Fruit fly (Drosophila melanogaster) whole organism, embryonic: ENCODE measurements around the gene CG10337.

Experiments used
- Aef1 ChIP-seq: fragments of 200-800 bp; sonication (Bioruptor generic); IDR thresholded peaks from 3 replicates; pipeline ENCODE4 v1.3.6; 2022; ENCODE audit warnings: missing biosample characterization, missing genetic modification characterization
- Atf3 ChIP-seq: fragments of 200-800 bp; sonication (Bioruptor generic); optimal IDR thresholded peaks from 3 replicates; lab custom pipeline; 2016; ENCODE audit warnings: missing biosample characterization, missing genetic modification characterization
- Atf6 ChIP-seq: fragments of 200-800 bp; sonication (Bioruptor generic); IDR thresholded peaks from 2 replicates; pipeline ENCODE4 v1.3.6; 2022; ENCODE audit warnings: missing biosample characterization, missing genetic modification characterization
- CG10654 ChIP-seq: fragments of 200-800 bp; sonication (Bioruptor generic); optimal IDR thresholded peaks from 2 replicates; lab custom pipeline; 2016; ENCODE audit warnings: missing biosample characterization, missing genetic modification characterization
- CG11093 ChIP-seq: fragments of 200-800 bp; sonication (Bioruptor generic); IDR thresholded peaks from 3 replicates; pipeline ENCODE4 v1.3.6; 2022; ENCODE audit warnings: missing biosample characterization, missing genetic modification characterization
- CG11247 ChIP-seq: fragments of 200-800 bp; sonication (Bioruptor generic); IDR thresholded peaks from 2 replicates; pipeline ENCODE4 v1.3.6; 2022; ENCODE audit warnings: missing biosample characterization, missing genetic modification characterization
- CG13123 ChIP-seq: fragments of 200-800 bp; sonication (Bioruptor generic); optimal IDR thresholded peaks from 2 replicates; lab custom pipeline; 2016; ENCODE audit warnings: missing biosample characterization, missing genetic modification characterization
- CG13287 ChIP-seq: fragments of 200-800 bp; sonication (Bioruptor generic); IDR thresholded peaks from 2 replicates; pipeline ENCODE4 v1.3.6; 2022; ENCODE audit warnings: missing biosample characterization, missing genetic modification characterization; ENCODE audit not compliant: partially characterized antibody
- CG14710 ChIP-seq: fragments of 200-800 bp; sonication (Bioruptor generic); optimal IDR thresholded peaks from 3 replicates; lab custom pipeline; 2019; ENCODE audit warnings: missing biosample characterization, mild to moderate bottlenecking, missing genetic modification characterization, moderate library complexity
- CG15514 ChIP-seq: fragments of 200-800 bp; sonication (Bioruptor generic); optimal IDR thresholded peaks from 3 replicates; lab custom pipeline; 2017; ENCODE audit warnings: missing biosample characterization, missing genetic modification characterization, mild to moderate bottlenecking, moderate library complexity, missing genetic modification reagents
- CG1647 ChIP-seq: fragments of 200-800 bp; sonication (Bioruptor generic); optimal IDR thresholded peaks from 3 replicates; lab custom pipeline; 2016; ENCODE audit warnings: missing biosample characterization, missing genetic modification characterization
- CG1792 ChIP-seq: fragments of 200-800 bp; sonication (Bioruptor generic); optimal IDR thresholded peaks from 2 replicates; lab custom pipeline; 2016; ENCODE audit warnings: missing biosample characterization, missing genetic modification characterization
- CG18011 ChIP-seq: fragments of 200-800 bp; sonication (Bioruptor generic); optimal IDR thresholded peaks from 2 replicates; lab custom pipeline; 2017; ENCODE audit warnings: missing biosample characterization, missing genetic modification characterization, mild to moderate bottlenecking, moderate library complexity, missing genotype
- CG2129 ChIP-seq: fragments of 200-800 bp; sonication (Bioruptor generic); IDR thresholded peaks from 2 replicates; pipeline ENCODE4 v1.3.6; 2022; ENCODE audit warnings: missing biosample characterization, missing genetic modification characterization; ENCODE audit not compliant: partially characterized antibody
- CG3163 ChIP-seq: fragments of 200-800 bp; sonication (Bioruptor generic); optimal IDR thresholded peaks from 3 replicates; lab custom pipeline; 2016; ENCODE audit warnings: missing biosample characterization, missing genetic modification characterization
- CG34224 ChIP-seq: fragments of 200-800 bp; sonication (Bioruptor generic); IDR thresholded peaks from 3 replicates; pipeline ENCODE4 v1.3.6; 2022; ENCODE audit warnings: missing biosample characterization, missing genetic modification characterization; ENCODE audit not compliant: partially characterized antibody
- CG4424 ChIP-seq: fragments of 200-800 bp; sonication (Bioruptor generic); optimal IDR thresholded peaks from 3 replicates; lab custom pipeline; 2016; ENCODE audit warnings: missing biosample characterization, missing genetic modification characterization
- CG6689 ChIP-seq: fragments of 200-800 bp; sonication (Bioruptor generic); IDR thresholded peaks from 2 replicates; pipeline ENCODE4 v1.3.6; 2022; ENCODE audit warnings: missing biosample characterization, missing genetic modification characterization
- CG6813 ChIP-seq: fragments of 200-800 bp; sonication (Bioruptor generic); optimal IDR thresholded peaks from 2 replicates; lab custom pipeline; 2017; ENCODE audit warnings: missing biosample characterization, missing genetic modification characterization, mild to moderate bottlenecking, moderate library complexity, missing genetic modification reagents
- CG7987 ChIP-seq: fragments of 200-800 bp; sonication (Bioruptor generic); optimal IDR thresholded peaks from 2 replicates; lab custom pipeline; 2018; ENCODE audit warnings: missing biosample characterization, mild to moderate bottlenecking, missing genetic modification characterization, moderate library complexity
- Camta ChIP-seq: fragments of 200-800 bp; sonication (Bioruptor generic); optimal IDR thresholded peaks from 2 replicates; lab custom pipeline; 2016; ENCODE audit warnings: missing biosample characterization, missing genetic modification characterization
- D ChIP-seq, 2 experiments: fragments of 200-800 bp in 1 of 2; fragments of >200 bp in 1 of 2; sonication (Bioruptor generic) in 1 of 2; optimal IDR thresholded peaks; 2 replicates in 1 of 2; 3 replicates in 1 of 2; lab custom pipeline; 2017; ENCODE audit warnings: mild to moderate bottlenecking in 1 of 2, missing biosample characterization in 1 of 2, missing genetic modification characterization in 1 of 2, missing genetic modification reagents in 1 of 2
- D19B ChIP-seq: fragments of 200-800 bp; sonication (Bioruptor generic); optimal IDR thresholded peaks from 2 replicates; lab custom pipeline; 2017; ENCODE audit warnings: missing biosample characterization, mild to moderate bottlenecking, missing genetic modification characterization
- Dip3 ChIP-seq: fragments of 200-800 bp; sonication (Bioruptor generic); optimal IDR thresholded peaks from 3 replicates; lab custom pipeline; 2016; ENCODE audit warnings: missing biosample characterization, missing genetic modification characterization
- Doc2 ChIP-seq: fragments of 200-800 bp; sonication (Bioruptor generic); IDR thresholded peaks from 2 replicates; pipeline ENCODE4 v1.3.6; 2022; ENCODE audit warnings: missing biosample characterization, missing genetic modification characterization
- ERR ChIP-seq: fragments of 200-800 bp; sonication (Bioruptor generic); optimal IDR thresholded peaks from 2 replicates; lab custom pipeline; 2016; ENCODE audit warnings: missing biosample characterization, missing genetic modification characterization
- Fer2 ChIP-seq: fragments of 200-800 bp; sonication (Bioruptor generic); optimal IDR thresholded peaks from 2 replicates; lab custom pipeline; 2018; ENCODE audit warnings: missing biosample characterization, mild to moderate bottlenecking, missing genetic modification characterization, moderate library complexity
- HLH4C ChIP-seq: fragments of 200-800 bp; sonication (Bioruptor generic); IDR thresholded peaks from 3 replicates; pipeline ENCODE4 v1.3.6; 2022; ENCODE audit warnings: missing biosample characterization, missing genetic modification characterization; ENCODE audit not compliant: partially characterized antibody
- Neu2 ChIP-seq: fragments of 200-800 bp; sonication (Bioruptor generic); optimal IDR thresholded peaks from 3 replicates; lab custom pipeline; 2016; ENCODE audit warnings: missing biosample characterization, missing genetic modification characterization, borderline replicate concordance
- Nf-YA ChIP-seq: fragments of 200-800 bp; sonication (Bioruptor generic); IDR thresholded peaks from 2 replicates; pipeline ENCODE4 v1.3.6; 2022; ENCODE audit warnings: missing biosample characterization, missing genetic modification characterization
- Rx ChIP-seq: fragments of 200-800 bp; sonication (Bioruptor generic); IDR thresholded peaks from 2 replicates; pipeline ENCODE4 v1.3.6; 2022; ENCODE audit warnings: missing biosample characterization, missing genetic modification characterization
- Side ChIP-seq: fragments of 200-800 bp; sonication (Bioruptor generic); optimal IDR thresholded peaks from 2 replicates; lab custom pipeline; 2016; ENCODE audit warnings: missing biosample characterization, missing genetic modification characterization
- Tbp ChIP-seq: fragments of >200 bp; optimal IDR thresholded peaks from 2 replicates; lab custom pipeline; 2018; ENCODE audit warnings: missing biosample characterization, missing genetic modification characterization
- Vsx1 ChIP-seq: fragments of 200-800 bp; sonication (Bioruptor generic); optimal IDR thresholded peaks from 2 replicates; lab custom pipeline; 2017; ENCODE audit warnings: missing biosample characterization, mild to moderate bottlenecking, missing genetic modification characterization, missing genetic modification reagents
- al ChIP-seq: fragments of 200-800 bp; sonication (Bioruptor generic); IDR thresholded peaks from 2 replicates; pipeline ENCODE4 v1.3.6; 2022; ENCODE audit warnings: missing biosample characterization, missing genetic modification characterization
- ap ChIP-seq: fragments of 200-800 bp; sonication (Bioruptor generic); IDR thresholded peaks from 2 replicates; pipeline ENCODE4 v1.3.6; 2022; ENCODE audit warnings: missing biosample characterization, missing genetic modification characterization
- chm ChIP-seq: fragments of 200-800 bp; sonication (Bioruptor generic); IDR thresholded peaks from 2 replicates; pipeline ENCODE4 v1.3.6; 2022; ENCODE audit warnings: missing biosample characterization, missing genetic modification characterization
- dimm ChIP-seq: fragments of 200-800 bp; sonication (Bioruptor generic); IDR thresholded peaks from 2 replicates; pipeline ENCODE4 v1.3.6; 2022; ENCODE audit warnings: missing biosample characterization, missing genetic modification characterization
- ems ChIP-seq: fragments of 200-800 bp; sonication (Bioruptor generic); optimal IDR thresholded peaks from 3 replicates; lab custom pipeline; 2016; ENCODE audit warnings: missing biosample characterization, missing genetic modification characterization
- eve ChIP-seq, 2 experiments: fragments of >200 bp; optimal IDR thresholded peaks; 2 replicates each; lab custom pipeline; 2017; ENCODE audit warnings: missing biosample characterization in 2 of 2, missing genetic modification characterization in 2 of 2
- fd64A ChIP-seq: fragments of 200-800 bp; sonication (Bioruptor generic); optimal IDR thresholded peaks from 3 replicates; lab custom pipeline; 2018; ENCODE audit warnings: missing biosample characterization, mild to moderate bottlenecking, missing genetic modification characterization
- knrl ChIP-seq: fragments of 200-800 bp; sonication (Bioruptor generic); IDR thresholded peaks from 3 replicates; pipeline ENCODE4 v1.3.6; 2022; ENCODE audit warnings: missing biosample characterization, missing genetic modification characterization; ENCODE audit not compliant: partially characterized antibody
- mld ChIP-seq: fragments of 200-800 bp; sonication (Bioruptor generic); IDR thresholded peaks from 3 replicates; pipeline ENCODE4 v1.3.6; 2022; ENCODE audit warnings: missing biosample characterization, missing genetic modification characterization; ENCODE audit not compliant: partially characterized antibody
- pum ChIP-seq: fragments of 200-800 bp; sonication (Bioruptor generic); optimal IDR thresholded peaks from 2 replicates; lab custom pipeline; 2016; ENCODE audit warnings: missing biosample characterization, missing genetic modification characterization
- sens-2 ChIP-seq: fragments of 200-800 bp; sonication (Bioruptor generic); IDR thresholded peaks from 2 replicates; pipeline ENCODE4 v1.3.6; 2022; ENCODE audit warnings: missing biosample characterization, missing genetic modification characterization
- toy ChIP-seq: fragments of 200-800 bp; sonication (Bioruptor generic); IDR thresholded peaks from 2 replicates; pipeline ENCODE4 v1.3.6; 2022; ENCODE audit warnings: missing biosample characterization, missing genetic modification characterization
- tup ChIP-seq: fragments of 200-800 bp; sonication (Bioruptor generic); optimal IDR thresholded peaks from 2 replicates; lab custom pipeline; 2016; ENCODE audit warnings: missing biosample characterization, mild to moderate bottlenecking, missing genetic modification characterization, moderate library complexity
- unc-4 ChIP-seq: fragments of 200-800 bp; sonication (Bioruptor generic); IDR thresholded peaks from 2 replicates; pipeline ENCODE4 v1.3.6; 2022; ENCODE audit warnings: missing biosample characterization, missing genetic modification characterization; ENCODE audit not compliant: partially characterized antibody
- unpg ChIP-seq: fragments of 200-800 bp; sonication (Bioruptor generic); optimal IDR thresholded peaks from 3 replicates; lab custom pipeline; 2018; ENCODE audit warnings: missing biosample characterization, mild to moderate bottlenecking, missing genetic modification characterization, moderate library complexity
- vnd ChIP-seq: fragments of 200-800 bp; sonication (Bioruptor generic); IDR thresholded peaks from 3 replicates; pipeline ENCODE4 v1.3.6; 2022; ENCODE audit warnings: missing biosample characterization, missing genetic modification characterization; ENCODE audit not compliant: partially characterized antibody

CG10337 gene

DNA sequence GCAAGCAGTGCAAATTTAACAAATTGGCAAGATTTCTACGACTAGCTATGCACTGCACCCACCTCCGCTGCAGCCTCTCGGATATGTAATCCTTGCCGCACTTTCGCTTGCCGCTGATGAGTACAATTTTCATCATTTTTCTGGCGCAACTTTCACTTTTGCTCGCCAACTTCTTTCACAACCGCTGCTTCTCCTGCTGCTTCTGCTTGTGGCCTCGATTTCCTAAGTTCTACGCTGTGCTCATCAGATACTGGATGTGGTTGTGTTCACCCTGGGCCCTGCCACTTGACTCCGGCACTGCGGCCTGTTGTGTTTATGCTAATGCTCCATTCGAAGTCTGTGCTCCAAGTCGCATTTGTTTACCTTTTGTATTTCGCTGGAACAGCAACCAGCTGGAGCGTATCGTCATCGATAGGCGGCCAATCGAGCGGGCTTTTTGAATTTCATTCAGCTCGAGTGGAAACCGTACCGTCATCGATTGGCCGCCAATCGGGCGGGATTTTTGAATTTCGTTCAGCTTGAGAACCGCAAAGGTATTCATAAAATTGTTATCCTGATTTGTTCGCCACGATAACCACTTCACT lies 33.3 kb upstream of the CG10337 start, which contains the start of gene Pmvk (continued):
- TF ChIP-seq knrl: peak; percentile 46; the same call in 2 of the 3 replicates
- TF ChIP-seq CG2129 (GFP tag; lab: Robert Waterston, UW): no peak
- TF ChIP-seq unpg (GFP tag; lab: Kevin White, UChicago): no peak
- TF ChIP-seq Tbp: no peak
- no peak for TF ChIP-seq Dip3 (GFP tag; lab: Kevin White, UChicago)
- TF ChIP-seq ERR: no peak
- TF ChIP-seq CG13123: no peak
- peak; percentile 88 for TF ChIP-seq CG34224 (GFP tag; lab: Robert Waterston, UW)
- no peak for TF ChIP-seq CG1792 (GFP tag; lab: Kevin White, UChicago)
- TF ChIP-seq vnd (GFP tag; lab: Robert Waterston, UW): peak; percentile 91
- no peak for TF ChIP-seq Rx (GFP tag; lab: Robert Waterston, UW)
- no peak for TF ChIP-seq fd64A (GFP tag; lab: Kevin White, UChicago)
- TF ChIP-seq CG6689 (GFP tag; lab: Robert Waterston, UW): no peak
- no peak for TF ChIP-seq Camta (GFP tag; lab: Kevin White, UChicago)
- no peak for TF ChIP-seq CG4424 (GFP tag; lab: Kevin White, UChicago)
- no peak for TF ChIP-seq Vsx1 (GFP tag; lab: Kevin White, UChicago)
- TF ChIP-seq CG1647 (GFP tag; lab: Kevin White, UChicago): no peak
- TF ChIP-seq chm (GFP tag; lab: Robert Waterston, UW): no peak
- peak; percentile 95 for TF ChIP-seq mld (GFP tag; lab: Robert Waterston, UW)
- no peak for TF ChIP-seq CG10654 (GFP tag; lab: Kevin White, UChicago)
- TF ChIP-seq CG11247: no peak
- no peak for TF ChIP-seq ap (GFP tag; lab: Robert Waterston, UW)
- TF ChIP-seq dimm: no peak
- TF ChIP-seq Side (GFP tag; lab: Kevin White, UChicago): no peak
- TF ChIP-seq CG3163: no peak
- TF ChIP-seq CG6813 (GFP tag; lab: Kevin White, UChicago): no peak
- TF ChIP-seq tup (GFP tag; lab: Kevin White, UChicago): no peak
- no peak for TF ChIP-seq Neu2 (GFP tag; lab: Kevin White, UChicago)
- TF ChIP-seq Doc2: no peak
- TF ChIP-seq eve (GFP tag; optimal IDR thresholded peaks at IDR 0.05; lab: Kevin White, UChicago): no peak
- peak; percentile 88 for TF ChIP-seq CG15514 (GFP tag; lab: Kevin White, UChicago)
- no peak for TF ChIP-seq ems
- no peak for TF ChIP-seq Atf3 (GFP tag; lab: Kevin White, UChicago)
- peak; percentile 86 for TF ChIP-seq CG13287
- TF ChIP-seq sens-2 (GFP tag; lab: Robert Waterston, UW): no peak
- TF ChIP-seq HLH4C (GFP tag; lab: Robert Waterston, UW): peak; percentile 97
- TF ChIP-seq D (optimal IDR thresholded peaks at IDR 0.05; lab: Kevin White, UChicago): no peak
- no peak for TF ChIP-seq D (GFP tag; optimal IDR thresholded peaks at IDR 0.05; lab: Kevin White, UChicago)
- TF ChIP-seq pum (GFP tag; lab: Kevin White, UChicago): no peak
- TF ChIP-seq Fer2 (tag; lab: Kevin White, UChicago): no peak
- no peak for TF ChIP-seq CG11093 (GFP tag; lab: Robert Waterston, UW)
- TF ChIP-seq al: no peak
- no peak for TF ChIP-seq Atf6
- no peak for TF ChIP-seq toy
- TF ChIP-seq CG7987 (GFP tag; lab: Kevin White, UChicago): no peak
- no peak for TF ChIP-seq Nf-YA (GFP tag; lab: Robert Waterston, UW)
- TF ChIP-seq CG18011: no peak
- TF ChIP-seq CG14710 (tag; lab: Kevin White, UChicago): peak; percentile 42
- peak; percentile 67 for TF ChIP-seq unc-4 (GFP tag; lab: Robert Waterston, UW)
- no peak for TF ChIP-seq Aef1
- TF ChIP-seq D19B (GFP tag; lab: Kevin White, UChicago): no peak
